Worm (Caenorhabditis elegans) whole organism, L2 larva: ENCODE measurements around the gene Y105C5A.508.

Experiments
- R02D3.7 ChIP-seq: fragments of 150-350 bp; optimal IDR thresholded peaks from 2 replicates; lab custom pipeline; 2014; ENCODE audit warnings: missing biosample characterization, missing genetic modification characterization
- dmd-4 ChIP-seq: sonication (generic microtip); optimal IDR thresholded peaks from 2 replicates; lab custom pipeline; 2017; ENCODE audit warnings: missing biosample characterization, missing genetic modification characterization
- elt-3 ChIP-seq: sonication (generic microtip); optimal IDR thresholded peaks from 2 replicates; lab custom pipeline; 2017; ENCODE audit warnings: missing biosample characterization, missing genetic modification characterization
- mab-5 ChIP-seq: fragments of 150-350 bp; optimal IDR thresholded peaks from 2 replicates; lab custom pipeline; 2014; ENCODE audit warnings: missing biosample characterization, missing genetic modification characterization
- mbf-1 ChIP-seq: sonication (generic microtip); optimal IDR thresholded peaks from 2 replicates; lab custom pipeline; 2017; ENCODE audit warnings: missing biosample characterization, missing genetic modification characterization
- mdl-1 ChIP-seq, 2 experiments: fragments of 150-350 bp in 1 of 2; sonication (generic microtip) in 1 of 2; optimal IDR thresholded peaks; 2 replicates each; lab custom pipeline; 2017; ENCODE audit warnings: missing biosample characterization in 2 of 2, missing genetic modification characterization in 2 of 2
- nhr-77 ChIP-seq: fragments of 150-350 bp; optimal IDR thresholded peaks from 2 replicates; lab custom pipeline; 2014; ENCODE audit warnings: missing biosample characterization, missing genetic modification characterization
- skn-1 ChIP-seq: sonication (generic microtip); optimal IDR thresholded peaks from 2 replicates; lab custom pipeline; 2017; ENCODE audit warnings: missing biosample characterization, missing genetic modification characterization

DNA sequence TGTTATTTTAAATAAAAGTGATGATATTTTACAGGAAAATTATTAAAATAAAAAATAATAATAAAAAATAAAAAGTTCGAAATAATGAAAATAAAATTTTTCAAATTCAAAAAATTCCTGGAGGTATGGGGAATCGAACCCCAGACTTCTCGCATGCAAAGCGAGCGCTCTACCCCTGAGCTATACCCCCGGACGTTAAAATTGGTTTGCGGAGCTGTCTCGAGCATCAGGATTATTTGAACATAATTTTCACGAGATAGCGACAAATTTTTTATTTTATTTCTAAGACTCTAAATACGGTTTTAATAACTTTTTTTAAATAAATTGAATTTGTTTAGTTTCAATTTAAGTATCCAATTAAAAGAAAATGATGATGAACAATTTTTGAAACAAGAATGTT lies 20.5 kb downstream of the Y105C5A.508 start:
- no peak for TF ChIP-seq mdl-1 (tag; optimal IDR thresholded peaks at IDR 0.05; lab: Kevin White, UChicago)
- TF ChIP-seq elt-3 (tag; lab: Kevin White, UChicago), result no peak
- no peak for TF ChIP-seq skn-1
- TF ChIP-seq R02D3.7, result no peak
- TF ChIP-seq mab-5 (tag; lab: Kevin White, UChicago), result no peak
- no peak for TF ChIP-seq dmd-4 (tag; lab: Kevin White, UChicago)
- no peak for TF ChIP-seq mbf-1 (tag; lab: Kevin White, UChicago)
- TF ChIP-seq nhr-77, result no peak
